Worm (Caenorhabditis elegans): ENCODE data around the gene noca-2.
A peak's percentile ranks its signal among the peaks of the same experiment; 100 is the strongest.

Gene noca-2

ce11 chrX:11662069-11662468 lies 4.9 kb upstream of the noca-2 start:
- TF ChIP-seq lin-14 (GFP tag; optimal IDR thresholded peaks at IDR 0.05) (peak; percentile 15), dpl-1 (GFP tag; optimal IDR thresholded peaks at IDR 0.05) (no peak), nhr-90 (tag; optimal IDR thresholded peaks at IDR 0.05; ENCODE audit: poor library complexity) (no peak), nhr-85 (tag) (peak; percentile 0), mdl-1 (tag; optimal IDR thresholded peaks at IDR 0.05) (peak in 1 of 2 experiments; percentile 74), unc-130 (tag; optimal IDR thresholded peaks at IDR 0.05) (no peak), fkh-8 (tag; optimal IDR thresholded peaks at IDR 0.05) (no peak), tbx-2 (tag; optimal IDR thresholded peaks at IDR 0.05) (peak; percentile 9), skn-1 (tag; optimal IDR thresholded peaks at IDR 0.05) (peak; percentile 4)

ce11 chrX:11662557-11662956 lies 4.4 kb upstream of the noca-2 start:
- no peak for TF ChIP-seq C16A3.4 (tag; optimal IDR thresholded peaks at IDR 0.05)
- TF ChIP-seq blmp-1 (tag; optimal IDR thresholded peaks at IDR 0.05) = no peak
- peak in 2 of 3 experiments; percentile 43 to 47 for TF ChIP-seq dpl-1 (GFP tag; optimal IDR thresholded peaks at IDR 0.05)
- peak in 1 of 2 experiments; percentile 19 for TF ChIP-seq lin-35 (GFP tag; optimal IDR thresholded peaks at IDR 0.05)
- TF ChIP-seq rnt-1 (tag; optimal IDR thresholded peaks at IDR 0.05) = peak; percentile 8
- peak; percentile 22 to 33 for TF ChIP-seq efl-1 (optimal IDR thresholded peaks at IDR 0.05)
- TF ChIP-seq efl-1 (GFP tag; optimal IDR thresholded peaks at IDR 0.05 in 1 of 2) = peak; percentile 27 to 95
- TF ChIP-seq fkh-8 (tag; optimal IDR thresholded peaks at IDR 0.05) = peak; percentile 17

- TF ChIP-seq F16B12.6 (tag; optimal IDR thresholded peaks at IDR 0.05) (no peak), hpl-2 (GFP tag; optimal IDR thresholded peaks at IDR 0.05) (no peak), egl-27 (tag; optimal IDR thresholded peaks at IDR 0.05) (no peak), lin-14 (GFP tag; optimal IDR thresholded peaks at IDR 0.05) (peak; percentile 1), efl-1 (optimal IDR thresholded peaks at IDR 0.05) (no peak), efl-1 (GFP tag; optimal IDR thresholded peaks at IDR 0.05 in 1 of 2) (peak in 1 of 2 experiments; percentile 86), mep-1 (tag; optimal IDR thresholded peaks at IDR 0.05) (no peak)
Measured at ce11 chrX:11664184-11664583, 2.7 kb upstream of the noca-2 start.

ce11 chrX:11665522-11666017 lies 1.4 kb upstream of the noca-2 start:
- TF ChIP-seq nhr-11 (tag; optimal IDR thresholded peaks at IDR 0.05) (no peak), elt-3 (tag; optimal IDR thresholded peaks at IDR 0.05) (peak in 1 of 6 experiments; percentile 16), unc-130 (tag; optimal IDR thresholded peaks at IDR 0.05) (no peak), blmp-1 (tag; optimal IDR thresholded peaks at IDR 0.05) (peak; percentile 96)

- peak; percentile 3 for TF ChIP-seq tbx-2 (tag; optimal IDR thresholded peaks at IDR 0.05)
- TF ChIP-seq sox-4 (tag; optimal IDR thresholded peaks at IDR 0.05) = no peak
- TF ChIP-seq ztf-11 (tag; optimal IDR thresholded peaks at IDR 0.05) = peak in 1 of 2 experiments; percentile 37
Measured at ce11 chrX:11673063-11673759, 6.3 kb downstream of the noca-2 start.

ce11 chrX:11675573-11675972 lies 8.6 kb downstream of the noca-2 start:
- TF ChIP-seq tbx-2 (tag; optimal IDR thresholded peaks at IDR 0.05) = peak; percentile 6
- no peak for TF ChIP-seq elt-2 (tag; optimal IDR thresholded peaks at IDR 0.05)
- peak in 1 of 2 experiments; percentile 65 for TF ChIP-seq ztf-11 (tag; optimal IDR thresholded peaks at IDR 0.05)

ce11 chrX:11679211-11679977 lies 12.5 kb downstream of the noca-2 start:
- TF ChIP-seq lin-14 (GFP tag; optimal IDR thresholded peaks at IDR 0.05) (no peak), pqm-1 (tag; optimal IDR thresholded peaks at IDR 0.05) (no peak), vab-15 (tag; optimal IDR thresholded peaks at IDR 0.05) (no peak), blmp-1 (tag; optimal IDR thresholded peaks at IDR 0.05) (no peak), ceh-88 (GFP tag; IDR thresholded peaks at IDR 0.05) (no peak)
